Worm (Caenorhabditis elegans) whole organism, L2 larva: ENCODE results near the gene C06E7.88.

Experiments
- R02D3.7 ChIP-seq: fragments of 150-350 bp; optimal IDR thresholded peaks from 2 replicates; lab custom pipeline; 2014; ENCODE audit warnings: missing biosample characterization, missing genetic modification characterization
- ama-1 ChIP-seq: fragments of 150-350 bp; optimal IDR thresholded peaks from 2 replicates; lab custom pipeline; 2018; ENCODE audit warnings: inconsistent platforms
- egl-27 ChIP-seq: sonication (generic microtip); optimal IDR thresholded peaks from 3 replicates; lab custom pipeline; 2017; ENCODE audit warnings: missing biosample characterization, missing genetic modification reagents, missing genetic modification characterization
- lin-11 ChIP-seq: fragments of 150-350 bp; sonication (generic microtip); optimal IDR thresholded peaks from 2 replicates; lab custom pipeline; 2014; ENCODE audit warnings: missing biosample characterization, missing genetic modification characterization, inconsistent platforms, mixed read lengths
- mab-5 ChIP-seq: fragments of 150-350 bp; optimal IDR thresholded peaks from 2 replicates; lab custom pipeline; 2014; ENCODE audit warnings: missing biosample characterization, missing genetic modification characterization
- mbf-1 ChIP-seq: sonication (generic microtip); optimal IDR thresholded peaks from 2 replicates; lab custom pipeline; 2017; ENCODE audit warnings: missing biosample characterization, missing genetic modification characterization
- skn-1 ChIP-seq: sonication (generic microtip); optimal IDR thresholded peaks from 2 replicates; lab custom pipeline; 2017; ENCODE audit warnings: missing biosample characterization, missing genetic modification characterization
- snpc-4 ChIP-seq: fragments of 150-350 bp; optimal IDR thresholded peaks from 2 replicates; lab custom pipeline; 2014; ENCODE audit warnings: missing biosample characterization, missing genetic modification characterization

ce11 chrIV:5915152-5915551, 48.1 kb upstream of the C06E7.88 start:
- TF ChIP-seq R02D3.7 (tag; lab: Kevin White, UChicago) (no peak), lin-11 (tag; lab: Kevin White, UChicago) (no peak), ama-1 (lab: Kevin White, UChicago) (no peak), mab-5 (no peak), skn-1 (tag; lab: Kevin White, UChicago) (no peak), snpc-4 (tag; lab: Kevin White, UChicago) (no peak), mbf-1 (no peak), egl-27 (no peak)
